Fruit fly (Drosophila melanogaster) whole organism, embryonic: ENCODE results near the gene Col4a1.

Source experiments
- Aef1 ChIP-seq: fragments of 200-800 bp; sonication (Bioruptor generic); IDR thresholded peaks from 3 replicates; pipeline ENCODE4 v1.3.6; 2022; ENCODE audit warnings: missing biosample characterization, missing genetic modification characterization
- Atf-2 ChIP-seq: fragments of 200-800 bp; sonication (Bioruptor generic); optimal IDR thresholded peaks from 2 replicates; lab custom pipeline; 2016; ENCODE audit warnings: missing biosample characterization, missing genetic modification characterization
- Bgb ChIP-seq: fragments of 200-800 bp; sonication (Bioruptor generic); IDR thresholded peaks from 2 replicates; pipeline ENCODE4 v1.3.6; 2022; ENCODE audit warnings: missing biosample characterization, missing genetic modification characterization; ENCODE audit not compliant: partially characterized antibody
- Bteb2 ChIP-seq: fragments of 200-800 bp; sonication (Bioruptor generic); optimal IDR thresholded peaks from 2 replicates; lab custom pipeline; 2016; ENCODE audit warnings: missing biosample characterization, missing genetic modification characterization
- CG10543 ChIP-seq: fragments of 200-800 bp; sonication (Bioruptor generic); optimal IDR thresholded peaks from 3 replicates; lab custom pipeline; 2017; ENCODE audit warnings: missing biosample characterization, mild to moderate bottlenecking, missing genetic modification characterization, moderate library complexity
- CG10979 ChIP-seq: fragments of 200-800 bp; sonication (Bioruptor generic); optimal IDR thresholded peaks from 2 replicates; lab custom pipeline; 2018; ENCODE audit warnings: missing biosample characterization, mild to moderate bottlenecking, missing genetic modification characterization, moderate library complexity
- CG12299 ChIP-seq: fragments of 200-800 bp; sonication (Bioruptor generic); optimal IDR thresholded peaks from 2 replicates; lab custom pipeline; 2018; ENCODE audit warnings: missing biosample characterization, mild to moderate bottlenecking, missing genetic modification characterization
- CG12942 ChIP-seq: fragments of 200-800 bp; sonication (Bioruptor generic); optimal IDR thresholded peaks from 3 replicates; lab custom pipeline; 2016; ENCODE audit warnings: missing biosample characterization, missing genetic modification characterization
- CG14441 ChIP-seq: fragments of 200-800 bp; sonication (Bioruptor generic); IDR thresholded peaks from 2 replicates; pipeline ENCODE4 v1.3.6; 2022; ENCODE audit warnings: missing biosample characterization, missing genetic modification characterization
- CG14710 ChIP-seq: fragments of 200-800 bp; sonication (Bioruptor generic); optimal IDR thresholded peaks from 3 replicates; lab custom pipeline; 2019; ENCODE audit warnings: missing biosample characterization, mild to moderate bottlenecking, missing genetic modification characterization, moderate library complexity
- CG14965 ChIP-seq: fragments of 200-800 bp; sonication (Bioruptor generic); optimal IDR thresholded peaks from 2 replicates; lab custom pipeline; 2016; ENCODE audit warnings: missing biosample characterization, missing genetic modification characterization, borderline replicate concordance
- CG15479 ChIP-seq: fragments of 200-800 bp; sonication (Bioruptor generic); optimal IDR thresholded peaks from 3 replicates; lab custom pipeline; 2019; ENCODE audit warnings: missing biosample characterization, mild to moderate bottlenecking, missing genetic modification characterization, moderate library complexity
- CG18599 ChIP-seq: fragments of 200-800 bp; sonication (Bioruptor generic); optimal IDR thresholded peaks from 3 replicates; lab custom pipeline; 2017; ENCODE audit warnings: missing biosample characterization, missing genetic modification characterization, mild to moderate bottlenecking, moderate library complexity, missing genetic modification reagents
- CG18619 ChIP-seq: fragments of 200-800 bp; sonication (Bioruptor generic); optimal IDR thresholded peaks from 3 replicates; lab custom pipeline; 2017; ENCODE audit warnings: missing biosample characterization, mild to moderate bottlenecking, missing genetic modification characterization
- CG2712 ChIP-seq: fragments of 200-800 bp; optimal IDR thresholded peaks from 3 replicates; lab custom pipeline; 2019; ENCODE audit warnings: missing biosample characterization, mild to moderate bottlenecking, missing genetic modification characterization, moderate library complexity
- CG2889 ChIP-seq: fragments of 200-800 bp; sonication (Bioruptor generic); IDR thresholded peaks from 3 replicates; pipeline ENCODE4 v1.3.6; 2022; ENCODE audit warnings: missing biosample characterization, missing genetic modification characterization
- CG31224 ChIP-seq: fragments of 200-800 bp; sonication (Bioruptor generic); IDR thresholded peaks from 2 replicates; pipeline ENCODE4 v1.3.6; 2022; ENCODE audit warnings: missing biosample characterization, missing genetic modification characterization
- CG34422 ChIP-seq: fragments of 200-800 bp; sonication (Bioruptor generic); IDR thresholded peaks from 3 replicates; pipeline ENCODE4 v1.3.6; 2022; ENCODE audit warnings: missing biosample characterization, missing genetic modification characterization
- CG4707 ChIP-seq: fragments of 200-800 bp; sonication (Bioruptor generic); optimal IDR thresholded peaks from 2 replicates; lab custom pipeline; 2018; ENCODE audit warnings: missing biosample characterization, mild to moderate bottlenecking, missing genetic modification characterization, moderate library complexity
- CG4820 ChIP-seq: fragments of 200-800 bp; sonication (Bioruptor generic); optimal IDR thresholded peaks from 3 replicates; lab custom pipeline; 2016; ENCODE audit warnings: missing biosample characterization, missing genetic modification characterization
- CG7271 ChIP-seq: fragments of 200-800 bp; sonication (Bioruptor generic); optimal IDR thresholded peaks from 2 replicates; lab custom pipeline; 2018; ENCODE audit warnings: missing biosample characterization, mild to moderate bottlenecking, missing genetic modification characterization, moderate library complexity
- CG7556 ChIP-seq: fragments of 200-800 bp; sonication (Bioruptor generic); optimal IDR thresholded peaks from 2 replicates; lab custom pipeline; 2017; ENCODE audit warnings: missing biosample characterization, mild to moderate bottlenecking, missing genetic modification characterization
- CG9727 ChIP-seq: fragments of 200-800 bp; sonication (Bioruptor generic); optimal IDR thresholded peaks from 3 replicates; lab custom pipeline; 2017; ENCODE audit warnings: missing biosample characterization, mild to moderate bottlenecking, missing genetic modification characterization
- D19B ChIP-seq: fragments of 200-800 bp; sonication (Bioruptor generic); optimal IDR thresholded peaks from 2 replicates; lab custom pipeline; 2017; ENCODE audit warnings: missing biosample characterization, mild to moderate bottlenecking, missing genetic modification characterization
- Dip3 ChIP-seq: fragments of 200-800 bp; sonication (Bioruptor generic); optimal IDR thresholded peaks from 3 replicates; lab custom pipeline; 2016; ENCODE audit warnings: missing biosample characterization, missing genetic modification characterization
- Drgx ChIP-seq: fragments of 200-800 bp; sonication (Bioruptor generic); IDR thresholded peaks from 2 replicates; pipeline ENCODE4 v1.3.6; 2022; ENCODE audit warnings: missing biosample characterization, missing genetic modification characterization
- E2f1 ChIP-seq: fragments of 200-800 bp; sonication (Bioruptor generic); IDR thresholded peaks from 2 replicates; pipeline ENCODE4 v1.3.6; 2022; ENCODE audit warnings: missing biosample characterization, missing genetic modification characterization
- H2.0 ChIP-seq: fragments of 200-800 bp; sonication (Bioruptor generic); IDR thresholded peaks from 2 replicates; pipeline ENCODE4 v1.3.6; 2022; ENCODE audit warnings: missing biosample characterization, missing genetic modification characterization
- Med ChIP-seq: fragments of 200-800 bp; sonication (Bioruptor generic); peaks from one replicate; lab custom pipeline; 2016; ENCODE audit warnings: missing biosample characterization, missing genetic modification characterization, mild to moderate bottlenecking, inconsistent platforms, moderate library complexity
- NfI ChIP-seq: fragments of 200-800 bp; sonication (Bioruptor generic); optimal IDR thresholded peaks from 3 replicates; lab custom pipeline; 2018; ENCODE audit warnings: missing biosample characterization, mild to moderate bottlenecking, missing genetic modification characterization, moderate library complexity
- Ptx1 ChIP-seq: fragments of 200-800 bp; sonication (Bioruptor generic); IDR thresholded peaks from 2 replicates; pipeline ENCODE4 v1.3.6; 2022; ENCODE audit warnings: missing biosample characterization, missing genetic modification characterization
- abd-A ChIP-seq: fragments of 200-800 bp; sonication (Bioruptor generic); optimal IDR thresholded peaks from 3 replicates; lab custom pipeline; 2019; ENCODE audit warnings: missing biosample characterization, mild to moderate bottlenecking, missing genetic modification characterization, moderate library complexity
- al ChIP-seq: fragments of 200-800 bp; sonication (Bioruptor generic); IDR thresholded peaks from 2 replicates; pipeline ENCODE4 v1.3.6; 2022; ENCODE audit warnings: missing biosample characterization, missing genetic modification characterization
- bsh ChIP-seq, 2 experiments: fragments of 200-800 bp; sonication (Bioruptor generic); optimal IDR thresholded peaks; 2 replicates each; lab custom pipeline; 2017 to 2018; ENCODE audit warnings: mild to moderate bottlenecking in 2 of 2, missing biosample characterization in 2 of 2, missing genetic modification characterization in 2 of 2, moderate library complexity in 1 of 2
- crol ChIP-seq: fragments of 200-800 bp; sonication (Bioruptor generic); IDR thresholded peaks from 2 replicates; pipeline ENCODE4 v1.3.6; 2022; ENCODE audit warnings: missing biosample characterization, missing genetic modification characterization
- dmrt99B ChIP-seq: fragments of 200-800 bp; sonication (Bioruptor generic); optimal IDR thresholded peaks from 2 replicates; lab custom pipeline; 2018; ENCODE audit warnings: missing biosample characterization, mild to moderate bottlenecking, missing genetic modification characterization, moderate library complexity
- gem ChIP-seq: fragments of 200-800 bp; sonication (Bioruptor generic); optimal IDR thresholded peaks from 2 replicates; lab custom pipeline; 2019; ENCODE audit warnings: missing biosample characterization, mild to moderate bottlenecking, missing genetic modification characterization, moderate library complexity
- lmd ChIP-seq: fragments of 200-800 bp; sonication (Bioruptor generic); IDR thresholded peaks from 2 replicates; pipeline ENCODE4 v1.3.6; 2022; ENCODE audit warnings: missing biosample characterization, missing genetic modification characterization
- lola ChIP-seq, 3 experiments: fragments of >200 bp in 2 of 3; fragments of 200-800 bp in 1 of 3; sonication (Bioruptor generic) in 1 of 3; optimal IDR thresholded peaks; 2 replicates each; lab custom pipeline; 2017 to 2019; ENCODE audit warnings: missing biosample characterization in 3 of 3, missing genetic modification characterization in 3 of 3, mild to moderate bottlenecking in 1 of 3, moderate library complexity in 1 of 3
- maf-S ChIP-seq: fragments of 200-800 bp; sonication (Bioruptor generic); optimal IDR thresholded peaks from 2 replicates; lab custom pipeline; 2016; ENCODE audit warnings: missing biosample characterization, missing genetic modification characterization
- pnt ChIP-seq: fragments of 200-800 bp; sonication (Bioruptor generic); optimal IDR thresholded peaks from 3 replicates; lab custom pipeline; 2016; ENCODE audit warnings: missing biosample characterization, missing genetic modification characterization
- ranshi ChIP-seq: fragments of 200-800 bp; sonication (Bioruptor generic); IDR thresholded peaks from 2 replicates; pipeline ENCODE4 v1.3.6; 2022; ENCODE audit warnings: missing biosample characterization, missing genetic modification characterization
- sd ChIP-seq: fragments of 200-800 bp; sonication (Bioruptor generic); optimal IDR thresholded peaks from 3 replicates; lab custom pipeline; 2018; ENCODE audit warnings: missing biosample characterization, mild to moderate bottlenecking, missing genetic modification characterization, moderate library complexity
- sima ChIP-seq: fragments of 200-800 bp; sonication (Bioruptor generic); optimal IDR thresholded peaks from 2 replicates; lab custom pipeline; 2016; ENCODE audit warnings: missing biosample characterization, missing genetic modification characterization
- ssp ChIP-seq: fragments of 200-800 bp; sonication (Bioruptor generic); IDR thresholded peaks from 2 replicates; pipeline ENCODE4 v1.3.6; 2022; ENCODE audit warnings: missing biosample characterization, missing genetic modification characterization
- twi ChIP-seq: fragments of 200-800 bp; optimal IDR thresholded peaks from 2 replicates; lab custom pipeline; 2019; ENCODE audit warnings: missing biosample characterization, mild to moderate bottlenecking, missing genetic modification characterization, moderate library complexity
- zen2 ChIP-seq: fragments of 200-800 bp; sonication (Bioruptor generic); IDR thresholded peaks from 3 replicates; pipeline ENCODE4 v1.3.6; 2022; ENCODE audit warnings: missing biosample characterization, missing genetic modification characterization; ENCODE audit not compliant: partially characterized antibody
- zfh2 ChIP-seq: fragments of 200-800 bp; sonication (Bioruptor generic); optimal IDR thresholded peaks from 2 replicates; lab custom pipeline; 2016; ENCODE audit warnings: missing biosample characterization, missing genetic modification characterization

Gene Col4a1

dm6 chr2L:5043495-5044146, 14.2 kb downstream of the Col4a1 start (continued):
- TF ChIP-seq dmrt99B (peak; percentile 50), maf-S (peak; percentile 7), CG14441 (peak; percentile 55), zfh2 (GFP tag; lab: Kevin White, UChicago) (peak; percentile 37), CG4820 (GFP tag; lab: Kevin White, UChicago) (peak; percentile 32), sd (peak; percentile 60), Dip3 (GFP tag; lab: Kevin White, UChicago) (peak; percentile 11), CG14965 (GFP tag; lab: Kevin White, UChicago) (no peak), CG31224 (0 out of 2 replicates have a peak, but pooled peaks have one; percentile 12), crol (GFP tag; lab: Robert Waterston, UW) (peak; percentile 74), CG2712 (peak; percentile 40), CG2889 (GFP tag; lab: Robert Waterston, UW) (peak; percentile 64; the same call in 1 of the 3 replicates), Atf-2 (GFP tag; lab: Kevin White, UChicago) (no peak), NfI (GFP tag; lab: Kevin White, UChicago) (peak; percentile 62), twi (no peak), CG15479 (GFP tag; lab: Kevin White, UChicago) (peak; percentile 64), Bteb2 (GFP tag; lab: Kevin White, UChicago) (no peak), Drgx (GFP tag; lab: Robert Waterston, UW) (peak; percentile 73), zen2 (GFP tag; lab: Robert Waterston, UW) (no peak), CG7556 (GFP tag; lab: Kevin White, UChicago) (peak; percentile 4), CG12942 (peak; percentile 31), CG18599 (GFP tag; lab: Kevin White, UChicago) (peak; percentile 65), CG10979 (peak; percentile 25), CG34422 (GFP tag; lab: Robert Waterston, UW) (peak; percentile 56; the same call in 1 of the 3 replicates), lola (GFP tag; optimal IDR thresholded peaks at IDR 0.05; lab: Kevin White, UChicago) (no peak), CG9727 (GFP tag; lab: Kevin White, UChicago) (peak; percentile 28), E2f1 (no peak), CG10543 (GFP tag; lab: Kevin White, UChicago) (no peak), CG7271 (no peak), abd-A (tag; lab: Kevin White, UChicago) (peak; percentile 50), CG4707 (GFP tag; lab: Kevin White, UChicago) (no peak), H2.0 (GFP tag; lab: Robert Waterston, UW) (0 out of 2 replicates have a peak, but pooled peaks have one; percentile 23), Med (peak; percentile 76), Bgb (GFP tag; lab: Robert Waterston, UW) (no peak), sima (GFP tag; lab: Kevin White, UChicago) (no peak), gem (peak; percentile 69), Ptx1 (GFP tag; lab: Robert Waterston, UW) (peak; percentile 64; the same call in 1 of the 2 replicates), pnt (GFP tag; lab: Kevin White, UChicago) (peak; percentile 1), CG18619 (GFP tag; lab: Kevin White, UChicago) (peak; percentile 50), ssp (GFP tag; lab: Robert Waterston, UW) (no peak), lmd (GFP tag; lab: Robert Waterston, UW) (peak; percentile 60), al (GFP tag; lab: Robert Waterston, UW) (peak; percentile 42; the same call in 1 of the 2 replicates), CG14710 (no peak), Aef1 (GFP tag; lab: Robert Waterston, UW) (peak; percentile 25; the same call in 1 of the 3 replicates), ranshi (peak; percentile 65), CG12299 (no peak), bsh (GFP tag; optimal IDR thresholded peaks at IDR 0.05; lab: Kevin White, UChicago) (peak; percentile 17 to 33), D19B (GFP tag; lab: Kevin White, UChicago) (peak; percentile 10)
- TF ChIP-seq, all 482 proteins: peak for 168
